Fruit fly (Drosophila melanogaster) whole organism, prepupa: Measurements from ENCODE around the gene Ser.

Experiments used
- Blimp-1 ChIP-seq: fragments of 200-800 bp; sonication (Bioruptor generic); optimal IDR thresholded peaks from 3 replicates; lab custom pipeline; 2017; ENCODE audit warnings: missing biosample characterization, missing genetic modification characterization, mild to moderate bottlenecking, moderate library complexity, missing genetic modification reagents
- CG10631 ChIP-seq: fragments of 200-800 bp; sonication (Bioruptor generic); optimal IDR thresholded peaks from 2 replicates; lab custom pipeline; 2016; ENCODE audit warnings: missing biosample characterization, missing genetic modification characterization
- CG10669 ChIP-seq: fragments of 200-800 bp; sonication (Bioruptor generic); optimal IDR thresholded peaks from 3 replicates; lab custom pipeline; 2018; ENCODE audit warnings: missing biosample characterization, mild to moderate bottlenecking, missing genetic modification characterization, moderate library complexity
- CG11294 ChIP-seq: fragments of 200-800 bp; sonication (Bioruptor generic); IDR thresholded peaks from 2 replicates; pipeline ENCODE4 v1.3.6; 2022; ENCODE audit warnings: missing biosample characterization, missing genetic modification characterization
- CG15336 ChIP-seq: fragments of 200-800 bp; sonication (Bioruptor generic); IDR thresholded peaks from 2 replicates; pipeline ENCODE4 v1.3.6; 2022; ENCODE audit warnings: missing biosample characterization, missing genetic modification characterization
- CG1621 ChIP-seq: fragments of 200-800 bp; sonication (Bioruptor generic); optimal IDR thresholded peaks from 3 replicates; lab custom pipeline; 2018; ENCODE audit warnings: missing biosample characterization, mild to moderate bottlenecking, missing genetic modification characterization
- CG16779 ChIP-seq: fragments of 200-800 bp; sonication (Bioruptor generic); optimal IDR thresholded peaks from 3 replicates; lab custom pipeline; 2017; ENCODE audit warnings: missing biosample characterization, mild to moderate bottlenecking, missing genetic modification characterization
- CG3032 ChIP-seq: fragments of 200-800 bp; optimal IDR thresholded peaks from 2 replicates; lab custom pipeline; 2019; ENCODE audit warnings: missing biosample characterization, mild to moderate bottlenecking, missing genetic modification characterization, moderate library complexity
- CG31627 ChIP-seq: fragments of 200-800 bp; sonication (Bioruptor generic); optimal IDR thresholded peaks from 3 replicates; lab custom pipeline; 2016; ENCODE audit warnings: missing biosample characterization, missing genetic modification characterization
- CG32006 ChIP-seq: fragments of 200-800 bp; sonication (Bioruptor generic); optimal IDR thresholded peaks from 3 replicates; lab custom pipeline; 2017; ENCODE audit warnings: missing biosample characterization, mild to moderate bottlenecking, missing genetic modification characterization
- CG3919 ChIP-seq: fragments of 200-800 bp; sonication (Bioruptor generic); optimal IDR thresholded peaks from 3 replicates; lab custom pipeline; 2016; ENCODE audit warnings: missing biosample characterization, missing genetic modification characterization
- CG6276 ChIP-seq: fragments of 200-800 bp; sonication (Bioruptor generic); optimal IDR thresholded peaks from 2 replicates; lab custom pipeline; 2017; ENCODE audit warnings: missing biosample characterization, mild to moderate bottlenecking, missing genetic modification characterization
- CG6792 ChIP-seq: fragments of 200-800 bp; sonication (Bioruptor generic); optimal IDR thresholded peaks from 3 replicates; lab custom pipeline; 2016; ENCODE audit warnings: missing biosample characterization, missing genetic modification characterization
- CG6808 ChIP-seq: fragments of 200-800 bp; sonication (Bioruptor generic); optimal IDR thresholded peaks from 3 replicates; lab custom pipeline; 2017; ENCODE audit warnings: missing biosample characterization, missing genetic modification characterization, mild to moderate bottlenecking, moderate library complexity, missing genetic modification reagents
- CG6854 ChIP-seq: fragments of 200-800 bp; sonication (Bioruptor generic); optimal IDR thresholded peaks from 2 replicates; lab custom pipeline; 2017; ENCODE audit warnings: missing biosample characterization, mild to moderate bottlenecking, missing genetic modification characterization
- CG7368 ChIP-seq: fragments of 200-800 bp; sonication (Bioruptor generic); optimal IDR thresholded peaks from 3 replicates; lab custom pipeline; 2016; ENCODE audit warnings: missing biosample characterization, missing genetic modification characterization
- CG8119 ChIP-seq: fragments of 200-800 bp; sonication (Bioruptor generic); IDR thresholded peaks from 3 replicates; pipeline ENCODE4 v1.3.6; 2022; ENCODE audit warnings: missing biosample characterization, missing genetic modification characterization
- CG8319 ChIP-seq: fragments of 200-800 bp; sonication (Bioruptor generic); optimal IDR thresholded peaks from 3 replicates; lab custom pipeline; 2016; ENCODE audit warnings: missing biosample characterization, missing genetic modification characterization
- CG8632 ChIP-seq: fragments of 200-800 bp; sonication (Bioruptor generic); optimal IDR thresholded peaks from 3 replicates; lab custom pipeline; 2016; ENCODE audit warnings: missing biosample characterization, missing genetic modification characterization
- CG9139 ChIP-seq: fragments of 200-800 bp; sonication (Bioruptor generic); optimal IDR thresholded peaks from 3 replicates; lab custom pipeline; 2017; ENCODE audit warnings: missing biosample characterization, mild to moderate bottlenecking, missing genetic modification characterization
- Eip78C ChIP-seq: fragments of 200-800 bp; sonication (Bioruptor generic); peaks from one replicate; lab custom pipeline; 2016; ENCODE audit warnings: missing biosample characterization, missing genetic modification characterization
- Ets21C ChIP-seq: fragments of 200-800 bp; sonication (Bioruptor generic); optimal IDR thresholded peaks from 3 replicates; lab custom pipeline; 2016; ENCODE audit warnings: missing biosample characterization, missing genetic modification characterization
- Ets96B ChIP-seq: fragments of 200-800 bp; optimal IDR thresholded peaks from 2 replicates; lab custom pipeline; 2019; ENCODE audit warnings: missing biosample characterization, mild to moderate bottlenecking, missing genetic modification characterization, moderate library complexity
- Gug ChIP-seq: fragments of 200-800 bp; sonication (Bioruptor generic); IDR thresholded peaks from 2 replicates; pipeline ENCODE4 v1.3.6; 2022; ENCODE audit warnings: missing biosample characterization, missing genetic modification characterization
- Hr38 ChIP-seq: sonication (Bioruptor generic); optimal IDR thresholded peaks from 2 replicates; lab custom pipeline; 2016; ENCODE audit warnings: missing biosample characterization, missing genetic modification characterization
- Hr39 ChIP-seq: fragments of 200-800 bp; sonication (Bioruptor generic); optimal IDR thresholded peaks from 2 replicates; lab custom pipeline; 2016; ENCODE audit warnings: missing biosample characterization, missing genetic modification characterization
- Lpt ChIP-seq: fragments of 200-800 bp; sonication (Bioruptor generic); optimal IDR thresholded peaks from 3 replicates; lab custom pipeline; 2016; ENCODE audit warnings: missing biosample characterization, missing genetic modification characterization
- Met ChIP-seq: fragments of 200-800 bp; sonication (Bioruptor generic); optimal IDR thresholded peaks from 3 replicates; lab custom pipeline; 2016; ENCODE audit warnings: missing biosample characterization, missing genetic modification characterization
- OdsH ChIP-seq: fragments of 200-800 bp; sonication (Bioruptor generic); optimal IDR thresholded peaks from 3 replicates; lab custom pipeline; 2016; ENCODE audit warnings: missing biosample characterization, missing genetic modification characterization
- Smox ChIP-seq: fragments of 200-800 bp; sonication (Bioruptor generic); optimal IDR thresholded peaks from 3 replicates; lab custom pipeline; 2016; ENCODE audit warnings: missing biosample characterization, missing genetic modification characterization
- Sox102F ChIP-seq: fragments of 200-800 bp; sonication (Bioruptor generic); optimal IDR thresholded peaks from 2 replicates; lab custom pipeline; 2016; ENCODE audit warnings: missing biosample characterization, mild to moderate bottlenecking, missing genetic modification characterization
- Sox14 ChIP-seq: fragments of 200-800 bp; sonication (Bioruptor generic); optimal IDR thresholded peaks from 3 replicates; lab custom pipeline; 2016; ENCODE audit warnings: missing biosample characterization, missing genetic modification characterization
- Sox15 ChIP-seq: fragments of 200-800 bp; sonication (Bioruptor generic); optimal IDR thresholded peaks from 3 replicates; lab custom pipeline; 2016; ENCODE audit warnings: missing biosample characterization, missing genetic modification characterization
- achi ChIP-seq: fragments of 200-800 bp; sonication (Bioruptor generic); optimal IDR thresholded peaks from 3 replicates; lab custom pipeline; 2016; ENCODE audit warnings: missing biosample characterization, missing genetic modification characterization
- cyc ChIP-seq: fragments of 200-800 bp; sonication (Bioruptor generic); optimal IDR thresholded peaks from 3 replicates; lab custom pipeline; 2016; ENCODE audit warnings: missing biosample characterization, missing genetic modification characterization
- dac ChIP-seq: fragments of 200-800 bp; sonication (Bioruptor generic); optimal IDR thresholded peaks from 2 replicates; lab custom pipeline; 2017; ENCODE audit warnings: missing biosample characterization, mild to moderate bottlenecking, missing genetic modification characterization
- dsx ChIP-seq: fragments of 200-800 bp; optimal IDR thresholded peaks from 3 replicates; lab custom pipeline; 2019; ENCODE audit warnings: missing biosample characterization, mild to moderate bottlenecking, missing genetic modification characterization, moderate library complexity; ENCODE audit not compliant: poor library complexity, severe bottlenecking
- eg ChIP-seq: fragments of 200-800 bp; sonication (Bioruptor generic); IDR thresholded peaks from 3 replicates; pipeline ENCODE4 v1.3.6; 2022; ENCODE audit warnings: missing biosample characterization, missing genetic modification characterization
- fd59A ChIP-seq: fragments of 200-800 bp; sonication (Bioruptor generic); optimal IDR thresholded peaks from 2 replicates; lab custom pipeline; 2017; ENCODE audit warnings: missing biosample characterization, mild to moderate bottlenecking, missing genetic modification characterization, missing genetic modification reagents
- fd85E ChIP-seq: fragments of 200-800 bp; sonication (Bioruptor generic); optimal IDR thresholded peaks from 3 replicates; lab custom pipeline; 2016; ENCODE audit warnings: missing biosample characterization, missing genetic modification characterization
- fkh ChIP-seq: fragments of 200-800 bp; sonication (Bioruptor generic); optimal IDR thresholded peaks from 3 replicates; lab custom pipeline; 2017; ENCODE audit warnings: missing biosample characterization, mild to moderate bottlenecking, missing genetic modification characterization, moderate library complexity
- lz ChIP-seq: fragments of 200-800 bp; sonication (Bioruptor generic); optimal IDR thresholded peaks from 3 replicates; lab custom pipeline; 2016; ENCODE audit warnings: missing biosample characterization, missing genetic modification characterization
- net ChIP-seq: fragments of 200-800 bp; sonication (Bioruptor generic); optimal IDR thresholded peaks from 3 replicates; lab custom pipeline; 2016; ENCODE audit warnings: missing biosample characterization, missing genetic modification characterization
- pdm3 ChIP-seq: fragments of 200-800 bp; sonication (Bioruptor generic); optimal IDR thresholded peaks from 3 replicates; lab custom pipeline; 2016; ENCODE audit warnings: missing biosample characterization, missing genetic modification characterization
- salr ChIP-seq, 2 experiments: fragments of 200-800 bp; sonication (Bioruptor generic); optimal IDR thresholded peaks; 3 replicates each; lab custom pipeline; 2016 to 2018; ENCODE audit warnings: missing biosample characterization in 2 of 2, missing genetic modification characterization in 2 of 2, mild to moderate bottlenecking in 1 of 2
- spab ChIP-seq: fragments of 200-800 bp; sonication (Bioruptor generic); optimal IDR thresholded peaks from 2 replicates; lab custom pipeline; 2017; ENCODE audit warnings: missing biosample characterization, mild to moderate bottlenecking, missing genetic modification characterization, missing genetic modification reagents
- ss ChIP-seq, 2 experiments: fragments of 200-800 bp; sonication (Bioruptor generic); optimal IDR thresholded peaks; 2 replicates in 1 of 2; 3 replicates in 1 of 2; lab custom pipeline; 2017 to 2018; ENCODE audit warnings: mild to moderate bottlenecking in 2 of 2, missing biosample characterization in 2 of 2, missing genetic modification characterization in 2 of 2, moderate library complexity in 1 of 2
- svp ChIP-seq: fragments of 200-800 bp; sonication (Bioruptor generic); peaks from one replicate; lab custom pipeline; 2016; ENCODE audit warnings: missing biosample characterization, missing genetic modification characterization
- topi ChIP-seq: fragments of 200-800 bp; sonication (Bioruptor generic); optimal IDR thresholded peaks from 3 replicates; lab custom pipeline; 2016; ENCODE audit warnings: missing biosample characterization, missing genetic modification characterization
- vri ChIP-seq: fragments of 200-800 bp; sonication (Bioruptor generic); optimal IDR thresholded peaks from 3 replicates; lab custom pipeline; 2016; ENCODE audit warnings: missing biosample characterization, mild to moderate bottlenecking, missing genetic modification characterization

Ser gene

DNA sequence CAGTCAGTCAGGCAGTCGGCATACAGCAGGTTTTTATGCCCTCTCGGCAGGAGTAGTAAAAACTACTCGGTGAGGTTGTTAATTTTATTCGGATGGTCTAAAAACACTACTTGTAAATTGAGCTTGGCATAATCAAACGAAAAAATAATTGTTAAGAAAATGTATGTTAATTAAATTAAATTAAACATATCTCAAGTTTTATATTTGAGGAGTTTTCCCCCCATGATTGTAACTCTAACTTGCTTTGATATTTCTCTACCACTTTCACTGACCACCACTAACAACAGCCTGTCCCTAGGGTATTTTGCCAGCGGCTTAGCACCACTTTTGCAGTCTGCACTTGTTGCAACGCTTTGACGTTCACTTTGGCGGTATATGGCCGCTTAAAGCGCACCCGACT, 18.4 kb downstream of the Ser start (continued):
- peak; percentile 2 for TF ChIP-seq Hr39
- no peak for TF ChIP-seq CG8319 (GFP tag; lab: Kevin White, UChicago)
- TF ChIP-seq CG6792 = peak; percentile 24
- TF ChIP-seq net (GFP tag; lab: Kevin White, UChicago) = no peak
- peak; percentile 46 for TF ChIP-seq CG10631 (GFP tag; lab: Kevin White, UChicago)
- TF ChIP-seq CG6808 (GFP tag; lab: Kevin White, UChicago) = peak; percentile 62
- TF ChIP-seq fkh (GFP tag; lab: Kevin White, UChicago) = no peak
- peak; percentile 10 for TF ChIP-seq CG6276
- no peak for TF ChIP-seq Hr38 (GFP tag; lab: Kevin White, UChicago)
- peak; percentile 0 for TF ChIP-seq Sox14 (GFP tag; lab: Kevin White, UChicago)
- TF ChIP-seq CG3032 (tag; lab: Kevin White, UChicago) = peak; percentile 49
- TF ChIP-seq CG10669 (GFP tag; lab: Kevin White, UChicago) = peak; percentile 46
- no peak for TF ChIP-seq CG6854 (GFP tag; lab: Kevin White, UChicago)
- no peak for TF ChIP-seq lz
- peak; percentile 19 for TF ChIP-seq CG8632 (GFP tag; lab: Kevin White, UChicago)

dm6 chr3R:27171153-27171552, 22.9 kb downstream of the Ser start:
- peak; percentile 35 for TF ChIP-seq CG6792
- no peak for TF ChIP-seq CG16779 (tag; lab: Kevin White, UChicago)
- TF ChIP-seq Met = peak; percentile 75
- peak; percentile 43 for TF ChIP-seq OdsH (GFP tag; lab: Kevin White, UChicago)
- TF ChIP-seq CG7368 (GFP tag; lab: Kevin White, UChicago) = peak; percentile 15
- no peak for TF ChIP-seq CG11294 (GFP tag; lab: Robert Waterston, UW)
- TF ChIP-seq dsx (GFP tag; lab: Kevin White, UChicago) = peak; percentile 20
- peak; percentile 64 for TF ChIP-seq CG31627
- peak; percentile 31 for TF ChIP-seq Blimp-1 (GFP tag; lab: Kevin White, UChicago)
- peak; percentile 72 for TF ChIP-seq lz
- TF ChIP-seq Ets21C (GFP tag; lab: Kevin White, UChicago) = peak; percentile 24
- peak; percentile 72 for TF ChIP-seq CG6854 (GFP tag; lab: Kevin White, UChicago)
- peak; percentile 22 for TF ChIP-seq pdm3 (GFP tag; lab: Kevin White, UChicago)
- no peak for TF ChIP-seq eg (GFP tag; lab: Robert Waterston, UW)
- TF ChIP-seq topi (GFP tag; lab: Kevin White, UChicago) = peak; percentile 71
- TF ChIP-seq net (GFP tag; lab: Kevin White, UChicago) = no peak
- no peak for TF ChIP-seq Gug (GFP tag; lab: Robert Waterston, UW)
- TF ChIP-seq CG8119 (GFP tag; lab: Robert Waterston, UW) = no peak
- TF ChIP-seq Sox14 (GFP tag; lab: Kevin White, UChicago) = peak; percentile 62
- TF ChIP-seq cyc (GFP tag; lab: Kevin White, UChicago) = peak; percentile 71
- TF ChIP-seq ss (GFP tag; optimal IDR thresholded peaks at IDR 0.05; lab: Kevin White, UChicago) = peak in 1 of 2 experiments; percentile 28
- TF ChIP-seq Sox102F (GFP tag; lab: Kevin White, UChicago) = peak; percentile 76
- TF ChIP-seq CG8319 (GFP tag; lab: Kevin White, UChicago) = no peak
- peak; percentile 22 for TF ChIP-seq fd59A (GFP tag; lab: Kevin White, UChicago)
- TF ChIP-seq Ets96B (tag; lab: Kevin White, UChicago) = peak; percentile 28
- TF ChIP-seq CG1621 (tag; lab: Kevin White, UChicago) = no peak
- TF ChIP-seq spab (GFP tag; lab: Kevin White, UChicago) = peak; percentile 45
- TF ChIP-seq CG15336 = no peak
- no peak for TF ChIP-seq CG9139 (GFP tag; lab: Kevin White, UChicago)
- no peak for TF ChIP-seq dac (GFP tag; lab: Kevin White, UChicago)
- TF ChIP-seq Eip78C (GFP tag; lab: Kevin White, UChicago) = peak; percentile 90
- peak; percentile 72 for TF ChIP-seq Smox (GFP tag; lab: Kevin White, UChicago)
- TF ChIP-seq achi (GFP tag; lab: Kevin White, UChicago) = peak; percentile 45
- TF ChIP-seq salr (GFP tag; optimal IDR thresholded peaks at IDR 0.05; lab: Kevin White, UChicago) = no peak
- no peak for TF ChIP-seq fd85E (GFP tag; lab: Kevin White, UChicago)
- TF ChIP-seq CG3032 (tag; lab: Kevin White, UChicago) = peak; percentile 38
- peak; percentile 89 for TF ChIP-seq svp (GFP tag; lab: Kevin White, UChicago)
- peak; percentile 67 for TF ChIP-seq vri (GFP tag; lab: Kevin White, UChicago)
- peak; percentile 45 for TF ChIP-seq CG3919 (GFP tag; lab: Kevin White, UChicago)
- TF ChIP-seq CG32006 = no peak
- TF ChIP-seq Sox15 = peak; percentile 10
- no peak for TF ChIP-seq Lpt
- peak; percentile 33 for TF ChIP-seq CG8632 (GFP tag; lab: Kevin White, UChicago)
